Fruit fly (Drosophila melanogaster): ENCODE data around the gene CG34130.

Gene CG34130

DNA sequence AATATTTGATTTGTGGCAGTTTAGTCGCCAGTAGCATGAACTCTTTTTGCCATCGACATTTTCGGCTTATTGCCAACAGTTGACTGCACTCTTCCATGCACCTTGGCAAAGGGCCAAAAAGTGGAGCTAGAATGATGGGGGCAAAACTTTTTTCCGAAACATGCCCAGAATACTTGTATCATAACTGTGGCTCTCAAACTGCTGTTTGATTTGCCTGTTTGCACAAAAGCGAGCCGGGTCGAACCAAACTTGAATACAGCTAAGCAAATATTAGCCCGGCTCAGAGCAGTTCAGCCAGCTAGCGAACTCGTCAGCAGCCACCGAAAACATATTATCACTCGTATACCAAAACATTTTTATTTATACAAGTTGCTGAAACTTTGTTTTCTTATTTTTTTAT, 49.2 kb upstream of the CG34130 start (continued):
- peak; percentile 44 for TF ChIP-seq unpg (GFP tag; optimal IDR thresholded peaks at IDR 0.05)
- no peak for TF ChIP-seq tll (GFP tag; optimal IDR thresholded peaks at IDR 0.05)
- no peak for TF ChIP-seq Doc2 (GFP tag; IDR thresholded peaks at IDR 0.05)
- TF ChIP-seq CG4404 (GFP tag; IDR thresholded peaks at IDR 0.05), result no peak
- no peak for TF ChIP-seq Optix (GFP tag; IDR thresholded peaks at IDR 0.05)
- TF ChIP-seq disco-r (GFP tag; optimal IDR thresholded peaks at IDR 0.05), result no peak
- TF ChIP-seq sc (optimal IDR thresholded peaks at IDR 0.05), result no peak
- peak; percentile 9 for TF ChIP-seq sc (GFP tag; optimal IDR thresholded peaks at IDR 0.05)
- peak; percentile 27 for TF ChIP-seq CG1792 (GFP tag; optimal IDR thresholded peaks at IDR 0.05)
- TF ChIP-seq otp (GFP tag; IDR thresholded peaks at IDR 0.05), result no peak
- peak; percentile 72 for TF ChIP-seq PHDP (tag; optimal IDR thresholded peaks at IDR 0.05)
- peak; percentile 68 for TF ChIP-seq CG14441 (GFP tag; IDR thresholded peaks at IDR 0.05)
- no peak for TF ChIP-seq CG2712 (tag; optimal IDR thresholded peaks at IDR 0.05)
- no peak for TF ChIP-seq Dp (GFP tag; optimal IDR thresholded peaks at IDR 0.05)
- no peak for TF ChIP-seq toy (GFP tag; IDR thresholded peaks at IDR 0.05)
- peak; percentile 12 for TF ChIP-seq slou (GFP tag; optimal IDR thresholded peaks at IDR 0.05)
- no peak for TF ChIP-seq CG10431 (GFP tag; optimal IDR thresholded peaks at IDR 0.05)
- no peak for TF ChIP-seq trem (tag; optimal IDR thresholded peaks at IDR 0.05)
- peak; percentile 51 for TF ChIP-seq Side (GFP tag; optimal IDR thresholded peaks at IDR 0.05)
- 0 out of 2 replicates have a peak, but pooled peaks have one; percentile 37 for TF ChIP-seq CG16779 (GFP tag; IDR thresholded peaks at IDR 0.05)
- no peak for TF ChIP-seq Max (GFP tag; optimal IDR thresholded peaks at IDR 0.05)
- peak; percentile 41 for TF ChIP-seq CG18764 (GFP tag; optimal IDR thresholded peaks at IDR 0.05)
- peak; percentile 65 for TF ChIP-seq NFAT (GFP tag; IDR thresholded peaks at IDR 0.05)
- TF ChIP-seq GATAe (GFP tag; conservative IDR thresholded peaks at IDR 0.05), result no peak
- no peak for TF ChIP-seq Deaf1 (tag; optimal IDR thresholded peaks at IDR 0.05)
- TF ChIP-seq ttk (GFP tag; IDR thresholded peaks at IDR 0.05), result peak; percentile 43; the same call in 1 of the 2 replicates
- no peak; the same call in 2 of the 3 replicates for TF ChIP-seq B-H1 (GFP tag; IDR thresholded peaks at IDR 0.05)
- TF ChIP-seq C15 (GFP tag; IDR thresholded peaks at IDR 0.05), result no peak
- 0 out of 2 replicates have a peak, but pooled peaks have one; percentile 18 for TF ChIP-seq danr (GFP tag; IDR thresholded peaks at IDR 0.05)
- TF ChIP-seq nmo (GFP tag; optimal IDR thresholded peaks at IDR 0.05), result no peak
- peak; percentile 74 for TF ChIP-seq Fer1 (GFP tag; optimal IDR thresholded peaks at IDR 0.05)
- TF ChIP-seq CG1233 (GFP tag; optimal IDR thresholded peaks at IDR 0.05), result peak; percentile 59
- TF ChIP-seq CG15514 (GFP tag; optimal IDR thresholded peaks at IDR 0.05), result peak; percentile 69
- TF ChIP-seq CG8478 (optimal IDR thresholded peaks at IDR 0.05), result no peak
- TF ChIP-seq Asciz (GFP tag; optimal IDR thresholded peaks at IDR 0.05), result peak; percentile 70
- peak; percentile 13 for TF ChIP-seq cwo (GFP tag; optimal IDR thresholded peaks at IDR 0.05)
- peak; percentile 75 for TF ChIP-seq Awh (GFP tag; IDR thresholded peaks at IDR 0.05)
- peak; percentile 60 for TF ChIP-seq CG11398 (GFP tag; optimal IDR thresholded peaks at IDR 0.05)
- TF ChIP-seq H2.0 (GFP tag; IDR thresholded peaks at IDR 0.05), result no peak
- TF ChIP-seq Hmr (GFP tag; optimal IDR thresholded peaks at IDR 0.05), result peak; percentile 58
- TF ChIP-seq ind (GFP tag; optimal IDR thresholded peaks at IDR 0.05), result no peak
- TF ChIP-seq CG18011 (GFP tag; optimal IDR thresholded peaks at IDR 0.05), result peak; percentile 1
- no peak for TF ChIP-seq CG30403 (GFP tag; optimal IDR thresholded peaks at IDR 0.05)
- TF ChIP-seq Bteb2 (GFP tag; optimal IDR thresholded peaks at IDR 0.05), result peak; percentile 9
- TF ChIP-seq vvl (GFP tag; IDR thresholded peaks at IDR 0.05), result peak; percentile 20; the same call in 1 of the 2 replicates
- TF ChIP-seq NC2β (GFP tag; optimal IDR thresholded peaks at IDR 0.05), result no peak
- no peak for TF ChIP-seq Dll (GFP tag; IDR thresholded peaks at IDR 0.05; ENCODE audit: partially characterized antibody)
- no peak for TF ChIP-seq CkIIα-i1 (GFP tag; IDR thresholded peaks at IDR 0.05)
- TF ChIP-seq HmgD (GFP tag; optimal IDR thresholded peaks at IDR 0.05), result no peak
- TF ChIP-seq Camta (GFP tag; optimal IDR thresholded peaks at IDR 0.05), result peak; percentile 27
- peak; percentile 39 for TF ChIP-seq Jarid2 (GFP tag; optimal IDR thresholded peaks at IDR 0.05)
- TF ChIP-seq maf-S (GFP tag; optimal IDR thresholded peaks at IDR 0.05), result peak; percentile 31

Measured in whole organism, embryonic.